Fruit fly (Drosophila melanogaster): ENCODE results near the gene dy.

Gene dy

DNA sequence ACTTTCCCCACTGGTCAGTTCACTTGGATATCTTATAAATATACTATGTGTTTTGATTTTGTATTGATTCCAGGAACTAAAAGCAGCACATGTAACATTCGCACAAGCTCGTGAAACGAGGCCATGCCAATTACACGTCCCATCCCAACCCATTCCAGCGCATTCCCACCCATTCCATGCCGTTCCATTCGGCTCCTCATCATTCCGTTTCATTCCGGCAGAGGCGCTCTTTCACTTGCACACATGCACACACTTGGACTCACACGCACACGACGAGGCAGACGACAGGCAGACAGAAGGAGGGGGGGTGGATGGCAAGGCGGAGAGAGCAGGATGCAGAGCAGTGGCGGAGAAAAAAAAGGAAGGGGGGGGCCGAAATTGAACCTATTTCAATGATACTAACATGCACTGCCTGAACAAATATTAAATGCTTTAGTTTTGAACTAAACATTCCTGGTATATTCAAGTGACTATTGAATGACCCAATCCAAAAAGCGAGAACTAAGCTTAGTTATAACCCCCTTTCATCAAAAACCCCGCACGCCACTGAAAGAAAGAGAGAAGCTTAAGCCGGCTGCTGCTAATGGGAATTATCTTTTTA is 2.5 kb downstream of the dy start (continued):
- peak in 1 of 2 experiments; percentile 18 for TF ChIP-seq Trl (optimal IDR thresholded peaks at IDR 0.05)
- TF ChIP-seq Trl (GFP tag; optimal IDR thresholded peaks at IDR 0.05): peak; percentile 24
- TF ChIP-seq Six4 (GFP tag; optimal IDR thresholded peaks at IDR 0.05): peak; percentile 51
- TF ChIP-seq CG1602 (GFP tag; optimal IDR thresholded peaks at IDR 0.05): peak; percentile 38
- peak; percentile 90 for TF ChIP-seq Drgx (GFP tag; IDR thresholded peaks at IDR 0.05)
- peak; percentile 36 for TF ChIP-seq ind (GFP tag; optimal IDR thresholded peaks at IDR 0.05)
- no peak for TF ChIP-seq CG17186 (GFP tag; optimal IDR thresholded peaks at IDR 0.05)
- TF ChIP-seq gem (tag; optimal IDR thresholded peaks at IDR 0.05): peak; percentile 76
- no peak for TF ChIP-seq CG34376 (GFP tag; optimal IDR thresholded peaks at IDR 0.05)
- no peak for TF ChIP-seq CG12299 (tag; optimal IDR thresholded peaks at IDR 0.05)
- TF ChIP-seq Sry-β (GFP tag; optimal IDR thresholded peaks at IDR 0.05): no peak
- TF ChIP-seq knrl (GFP tag; IDR thresholded peaks at IDR 0.05; ENCODE audit: partially characterized antibody): no peak
- TF ChIP-seq CG10321 (GFP tag; IDR thresholded peaks at IDR 0.05): no peak
- no peak for TF ChIP-seq Mad (GFP tag; optimal IDR thresholded peaks at IDR 0.05)
- TF ChIP-seq Tbp (GFP tag; optimal IDR thresholded peaks at IDR 0.05): no peak
- no peak for TF ChIP-seq her (GFP tag; optimal IDR thresholded peaks at IDR 0.05)
- no peak for TF ChIP-seq pho (GFP tag; optimal IDR thresholded peaks at IDR 0.05)
- TF ChIP-seq CG4617 (GFP tag; optimal IDR thresholded peaks at IDR 0.05; ENCODE audit: borderline replicate concordance): no peak
- TF ChIP-seq vfl (GFP tag; optimal IDR thresholded peaks at IDR 0.05): no peak
- no peak for TF ChIP-seq Atf-2 (GFP tag; optimal IDR thresholded peaks at IDR 0.05)
- TF ChIP-seq Hmr (GFP tag; optimal IDR thresholded peaks at IDR 0.05): peak; percentile 4
- no peak for TF ChIP-seq ap (GFP tag; IDR thresholded peaks at IDR 0.05)
- no peak for TF ChIP-seq Nf-YC (tag; optimal IDR thresholded peaks at IDR 0.05)
- TF ChIP-seq CG3407 (GFP tag; optimal IDR thresholded peaks at IDR 0.05): peak; percentile 43
- no peak for TF ChIP-seq crp (GFP tag; optimal IDR thresholded peaks at IDR 0.05)
- TF ChIP-seq cg (GFP tag; optimal IDR thresholded peaks at IDR 0.05): peak; percentile 45
- no peak for TF ChIP-seq Bteb2 (GFP tag; optimal IDR thresholded peaks at IDR 0.05)
- no peak for TF ChIP-seq Stat92E (GFP tag; optimal IDR thresholded peaks at IDR 0.05)
- TF ChIP-seq pita (GFP tag; optimal IDR thresholded peaks at IDR 0.05): no peak
- TF ChIP-seq CG6813 (GFP tag; optimal IDR thresholded peaks at IDR 0.05): peak; percentile 52
- peak; percentile 41 for TF ChIP-seq gsb-n (tag; optimal IDR thresholded peaks at IDR 0.05)
- peak; percentile 42 for TF ChIP-seq jumu (GFP tag; optimal IDR thresholded peaks at IDR 0.05)
- no peak for TF ChIP-seq CG13123 (GFP tag; optimal IDR thresholded peaks at IDR 0.05)
- TF ChIP-seq sqz (GFP tag; optimal IDR thresholded peaks at IDR 0.05): no peak
- TF ChIP-seq org-1 (GFP tag; optimal IDR thresholded peaks at IDR 0.05): peak; percentile 44
- peak; percentile 53; the same call in 1 of the 2 replicates for TF ChIP-seq HLH3B (GFP tag; IDR thresholded peaks at IDR 0.05)
- peak; percentile 1 for TF ChIP-seq stwl (tag; optimal IDR thresholded peaks at IDR 0.05)
- no peak for TF ChIP-seq schlank (tag; optimal IDR thresholded peaks at IDR 0.05)
- TF ChIP-seq kay (GFP tag; optimal IDR thresholded peaks at IDR 0.05): no peak
- peak; percentile 15; the same call in 1 of the 2 replicates for TF ChIP-seq Ada2b (GFP tag; IDR thresholded peaks at IDR 0.05)
- TF ChIP-seq CG10431 (GFP tag; optimal IDR thresholded peaks at IDR 0.05): no peak
- no peak for TF ChIP-seq Vsx1 (GFP tag; optimal IDR thresholded peaks at IDR 0.05)
- peak; percentile 57 for TF ChIP-seq Ets65A (GFP tag)
- TF ChIP-seq NFAT (GFP tag; IDR thresholded peaks at IDR 0.05): no peak
- no peak for TF ChIP-seq Eip74EF (GFP tag; optimal IDR thresholded peaks at IDR 0.05)
- TF ChIP-seq CG11093 (GFP tag; IDR thresholded peaks at IDR 0.05): 0 out of 3 replicates have a peak, but pooled peaks have one; percentile 34
- no peak for TF ChIP-seq Awh (GFP tag; IDR thresholded peaks at IDR 0.05)
- TF ChIP-seq Asciz (GFP tag; optimal IDR thresholded peaks at IDR 0.05): no peak
- TF ChIP-seq Chrac-16 (GFP tag; optimal IDR thresholded peaks at IDR 0.05): peak; percentile 54
- TF ChIP-seq gsb (GFP tag; IDR thresholded peaks at IDR 0.05): no peak
- no peak for TF ChIP-seq GATAe (GFP tag; conservative IDR thresholded peaks at IDR 0.05)
